Worm (Caenorhabditis elegans): ENCODE data around the gene cyp-33C12.
A peak's percentile ranks its signal among the peaks of the same experiment; 100 is the strongest.

Gene cyp-33C12

ce11 chrV:2226903-2227302, 22.7 kb upstream of the cyp-33C12 start, which contains the start of gene nhr-18:
Gene nhr-18 (plus strand): TSS chrV:2227203.
- TF ChIP-seq mab-5 (tag; optimal IDR thresholded peaks at IDR 0.05) (no peak), crh-2 (tag; optimal IDR thresholded peaks at IDR 0.05) (no peak)

ce11 chrV:2225130-2225529, 20.9 kb upstream of the cyp-33C12 start, which contains the start of gene nhr-103:
Gene nhr-103 (plus strand): TSS chrV:2225430.
- TF ChIP-seq nhr-21 (tag; optimal IDR thresholded peaks at IDR 0.05): no peak
- TF ChIP-seq alr-1 (tag; optimal IDR thresholded peaks at IDR 0.05): no peak
- no peak for TF ChIP-seq nhr-6 (tag; optimal IDR thresholded peaks at IDR 0.05)
- no peak for TF ChIP-seq mdl-1 (tag; optimal IDR thresholded peaks at IDR 0.05)
- no peak for TF ChIP-seq nhr-11 (tag; optimal IDR thresholded peaks at IDR 0.05)
- TF ChIP-seq nhr-10 (tag; optimal IDR thresholded peaks at IDR 0.05): no peak

- TF ChIP-seq ZK546.5 (tag; optimal IDR thresholded peaks at IDR 0.05) (no peak), lin-13 (GFP tag; optimal IDR thresholded peaks at IDR 0.05) (no peak), snpc-4 (tag; optimal IDR thresholded peaks at IDR 0.05) (no peak), elt-1 (tag; optimal IDR thresholded peaks at IDR 0.05) (no peak), fos-1 (tag; optimal IDR thresholded peaks at IDR 0.05) (no peak), nhr-6 (tag; optimal IDR thresholded peaks at IDR 0.05) (no peak), alr-1 (tag; optimal IDR thresholded peaks at IDR 0.05) (no peak), nhr-12 (tag; optimal IDR thresholded peaks at IDR 0.05) (no peak), egl-27 (tag; optimal IDR thresholded peaks at IDR 0.05) (no peak), ceh-82 (tag; optimal IDR thresholded peaks at IDR 0.05) (no peak), nhr-11 (tag; optimal IDR thresholded peaks at IDR 0.05) (no peak), unc-55 (GFP tag; optimal IDR thresholded peaks at IDR 0.05) (no peak), unc-62 (GFP tag; optimal IDR thresholded peaks at IDR 0.05) (no peak)
Measured at ce11 chrV:2221764-2222163, 17.6 kb upstream of the cyp-33C12 start, which contains the start of gene nhr-128. Gene nhr-128 (plus strand): TSS chrV:2222064.

ce11 chrV:2218803-2219202, 14.6 kb upstream of the cyp-33C12 start, which contains the start of gene nhr-56:
Gene nhr-56 (plus strand): TSS chrV:2219004.
- TF ChIP-seq ceh-16 (tag; optimal IDR thresholded peaks at IDR 0.05) (no peak), ceh-82 (tag; optimal IDR thresholded peaks at IDR 0.05) (no peak), sma-9 (GFP tag; optimal IDR thresholded peaks at IDR 0.05) (peak; percentile 79), sma-9 (tag; optimal IDR thresholded peaks at IDR 0.05) (no peak), lin-39 (tag; optimal IDR thresholded peaks at IDR 0.05) (no peak), nhr-6 (tag; optimal IDR thresholded peaks at IDR 0.05) (no peak), peb-1 (tag; optimal IDR thresholded peaks at IDR 0.05) (no peak), nhr-12 (tag; optimal IDR thresholded peaks at IDR 0.05) (no peak), ztf-11 (tag; optimal IDR thresholded peaks at IDR 0.05) (no peak), lsy-2 (tag; optimal IDR thresholded peaks at IDR 0.05) (peak in 1 of 2 experiments; percentile 47), mdl-1 (tag; optimal IDR thresholded peaks at IDR 0.05) (no peak), ZK546.5 (tag; optimal IDR thresholded peaks at IDR 0.05) (no peak), skn-1 (tag; optimal IDR thresholded peaks at IDR 0.05) (no peak), nhr-25 (tag; optimal IDR thresholded peaks at IDR 0.05) (peak; percentile 31), F13H6.1 (tag; optimal IDR thresholded peaks at IDR 0.05) (peak; percentile 25), nhr-23 (tag; optimal IDR thresholded peaks at IDR 0.05) (no peak), mab-5 (tag; optimal IDR thresholded peaks at IDR 0.05) (no peak), nhr-237 (tag; optimal IDR thresholded peaks at IDR 0.05) (no peak), zag-1 (tag; optimal IDR thresholded peaks at IDR 0.05) (no peak), nhr-129 (tag; optimal IDR thresholded peaks at IDR 0.05) (peak; percentile 63), alr-1 (tag; optimal IDR thresholded peaks at IDR 0.05) (no peak), lin-13 (GFP tag; optimal IDR thresholded peaks at IDR 0.05) (no peak), dmd-4 (tag; optimal IDR thresholded peaks at IDR 0.05) (no peak), unc-62 (GFP tag; optimal IDR thresholded peaks at IDR 0.05) (no peak), unc-39 (tag; optimal IDR thresholded peaks at IDR 0.05) (no peak), ama-1 (optimal IDR thresholded peaks at IDR 0.05) (no peak), sma-3 (GFP tag; optimal IDR thresholded peaks at IDR 0.05) (no peak), elt-3 (tag; optimal IDR thresholded peaks at IDR 0.05) (no peak), ztf-4 (tag; optimal IDR thresholded peaks at IDR 0.05) (no peak), nhr-11 (tag; optimal IDR thresholded peaks at IDR 0.05) (no peak), nhr-21 (tag; optimal IDR thresholded peaks at IDR 0.05) (no peak), R02D3.7 (tag; optimal IDR thresholded peaks at IDR 0.05) (no peak), elt-1 (tag; optimal IDR thresholded peaks at IDR 0.05) (no peak), sem-4 (tag; optimal IDR thresholded peaks at IDR 0.05) (no peak), C34F6.9 (tag; optimal IDR thresholded peaks at IDR 0.05) (peak; percentile 26), nhr-77 (tag; optimal IDR thresholded peaks at IDR 0.05) (no peak), aly-2 (tag; optimal IDR thresholded peaks at IDR 0.05) (no peak), egl-27 (tag; optimal IDR thresholded peaks at IDR 0.05) (no peak), crh-2 (tag; optimal IDR thresholded peaks at IDR 0.05) (peak; percentile 59), nhr-10 (tag; optimal IDR thresholded peaks at IDR 0.05) (no peak), lin-11 (tag; optimal IDR thresholded peaks at IDR 0.05) (no peak), Y55F3AM.14 (GFP tag; optimal IDR thresholded peaks at IDR 0.05) (no peak), unc-55 (GFP tag; optimal IDR thresholded peaks at IDR 0.05) (no peak), blmp-1 (tag; optimal IDR thresholded peaks at IDR 0.05; ENCODE audit: insufficient read depth) (no peak), fos-1 (tag; optimal IDR thresholded peaks at IDR 0.05) (peak; percentile 71), mbf-1 (tag; optimal IDR thresholded peaks at IDR 0.05) (no peak)
